Fruit fly (Drosophila melanogaster) whole organism, embryonic: ENCODE data around the gene Usp8.

Experiments
- CG10147 ChIP-seq: fragments of 200-800 bp; sonication (Bioruptor generic); optimal IDR thresholded peaks from 2 replicates; lab custom pipeline; 2019; ENCODE audit warnings: missing biosample characterization, mild to moderate bottlenecking, missing genetic modification characterization, moderate library complexity
- CG10979 ChIP-seq: fragments of 200-800 bp; sonication (Bioruptor generic); optimal IDR thresholded peaks from 2 replicates; lab custom pipeline; 2018; ENCODE audit warnings: missing biosample characterization, mild to moderate bottlenecking, missing genetic modification characterization, moderate library complexity
- CG11093 ChIP-seq: fragments of 200-800 bp; sonication (Bioruptor generic); IDR thresholded peaks from 3 replicates; pipeline ENCODE4 v1.3.6; 2022; ENCODE audit warnings: missing biosample characterization, missing genetic modification characterization
- CG1233 ChIP-seq: fragments of 200-800 bp; sonication (Bioruptor generic); optimal IDR thresholded peaks from 4 replicates; lab custom pipeline; 2018; ENCODE audit warnings: missing biosample characterization, mild to moderate bottlenecking, missing genetic modification characterization
- CG12769 ChIP-seq: fragments of 200-800 bp; sonication (Bioruptor generic); optimal IDR thresholded peaks from 2 replicates; lab custom pipeline; 2019; ENCODE audit warnings: missing biosample characterization, mild to moderate bottlenecking, missing genetic modification characterization, moderate library complexity
- CG13624 ChIP-seq: fragments of 200-800 bp; sonication (Bioruptor generic); optimal IDR thresholded peaks from 2 replicates; lab custom pipeline; 2016; ENCODE audit warnings: missing biosample characterization, missing genetic modification characterization
- CG13775 ChIP-seq: fragments of 200-800 bp; sonication (Bioruptor generic); optimal IDR thresholded peaks from 3 replicates; lab custom pipeline; 2017; ENCODE audit warnings: missing biosample characterization, mild to moderate bottlenecking, missing genetic modification characterization
- CG15011 ChIP-seq: fragments of 200-800 bp; sonication (Bioruptor generic); optimal IDR thresholded peaks from 3 replicates; lab custom pipeline; 2018; ENCODE audit warnings: missing biosample characterization, mild to moderate bottlenecking, missing genetic modification characterization
- CG15269 ChIP-seq: fragments of 200-800 bp; sonication (Bioruptor generic); optimal IDR thresholded peaks from 2 replicates; lab custom pipeline; 2018; ENCODE audit warnings: missing biosample characterization, mild to moderate bottlenecking, missing genetic modification characterization, moderate library complexity
- CG15479 ChIP-seq: fragments of 200-800 bp; sonication (Bioruptor generic); optimal IDR thresholded peaks from 3 replicates; lab custom pipeline; 2019; ENCODE audit warnings: missing biosample characterization, mild to moderate bottlenecking, missing genetic modification characterization, moderate library complexity
- CG2120 ChIP-seq: fragments of 200-800 bp; sonication (Bioruptor generic); optimal IDR thresholded peaks from 3 replicates; lab custom pipeline; 2016; ENCODE audit warnings: missing biosample characterization, missing genetic modification characterization
- CG2678 ChIP-seq: fragments of 200-800 bp; sonication (Bioruptor generic); optimal IDR thresholded peaks from 3 replicates; lab custom pipeline; 2019; ENCODE audit warnings: missing biosample characterization, mild to moderate bottlenecking, missing genetic modification characterization, moderate library complexity
- CG31441 ChIP-seq: fragments of 200-800 bp; sonication (Bioruptor generic); IDR thresholded peaks from 2 replicates; pipeline ENCODE4 v1.3.6; 2022; ENCODE audit warnings: missing biosample characterization, missing genetic modification characterization
- CG3163 ChIP-seq: fragments of 200-800 bp; sonication (Bioruptor generic); optimal IDR thresholded peaks from 3 replicates; lab custom pipeline; 2016; ENCODE audit warnings: missing biosample characterization, missing genetic modification characterization
- CG4424 ChIP-seq: fragments of 200-800 bp; sonication (Bioruptor generic); optimal IDR thresholded peaks from 3 replicates; lab custom pipeline; 2016; ENCODE audit warnings: missing biosample characterization, missing genetic modification characterization
- CG4617 ChIP-seq: fragments of 200-800 bp; sonication (Bioruptor generic); optimal IDR thresholded peaks from 3 replicates; lab custom pipeline; 2016; ENCODE audit warnings: missing biosample characterization, missing genetic modification characterization, borderline replicate concordance
- CG6654 ChIP-seq: fragments of 200-800 bp; sonication (Bioruptor generic); optimal IDR thresholded peaks from 2 replicates; lab custom pipeline; 2017; ENCODE audit warnings: missing biosample characterization, mild to moderate bottlenecking, missing genetic modification characterization
- CG7745 ChIP-seq: fragments of 200-800 bp; sonication (Bioruptor generic); optimal IDR thresholded peaks from 2 replicates; lab custom pipeline; 2018; ENCODE audit warnings: missing biosample characterization, mild to moderate bottlenecking, missing genetic modification characterization, moderate library complexity
- CG8089 ChIP-seq: fragments of 200-800 bp; sonication (Bioruptor generic); optimal IDR thresholded peaks from 3 replicates; lab custom pipeline; 2016; ENCODE audit warnings: missing biosample characterization, missing genetic modification characterization
- CG8290 ChIP-seq, 3 experiments: fragments of 200-800 bp; sonication (Bioruptor generic); optimal IDR thresholded peaks; 2 replicates each; lab custom pipeline; 2016 to 2019; ENCODE audit warnings: missing biosample characterization in 3 of 3, missing genetic modification characterization in 3 of 3, mild to moderate bottlenecking in 2 of 3, moderate library complexity in 1 of 3
- CG9609 ChIP-seq: fragments of 200-800 bp; sonication (Bioruptor generic); optimal IDR thresholded peaks from 3 replicates; lab custom pipeline; 2016; ENCODE audit warnings: missing biosample characterization, missing genetic modification characterization
- CG9797 ChIP-seq: fragments of 200-800 bp; sonication (Bioruptor generic); optimal IDR thresholded peaks from 3 replicates; lab custom pipeline; 2018; ENCODE audit warnings: missing biosample characterization, mild to moderate bottlenecking, missing genetic modification characterization
- D19A ChIP-seq: fragments of 200-800 bp; optimal IDR thresholded peaks from 3 replicates; lab custom pipeline; 2019; ENCODE audit warnings: missing biosample characterization, mild to moderate bottlenecking, missing genetic modification characterization, moderate library complexity
- Gsc ChIP-seq: fragments of 200-800 bp; sonication (Bioruptor generic); IDR thresholded peaks from 2 replicates; pipeline ENCODE4 v1.3.6; 2022; ENCODE audit warnings: missing biosample characterization, missing genetic modification characterization
- Jarid2 ChIP-seq: fragments of 200-800 bp; sonication (Bioruptor generic); optimal IDR thresholded peaks from 3 replicates; lab custom pipeline; 2017; ENCODE audit warnings: mild to moderate bottlenecking, missing biosample characterization, missing genetic modification reagents, missing genetic modification characterization
- Kr ChIP-seq: fragments of 200-800 bp; sonication (Bioruptor generic); optimal IDR thresholded peaks from 2 replicates; lab custom pipeline; 2017; ENCODE audit warnings: missing biosample characterization, mild to moderate bottlenecking, missing genetic modification characterization
- MESR4 ChIP-seq: fragments of 200-800 bp; sonication (Bioruptor generic); optimal IDR thresholded peaks from 2 replicates; lab custom pipeline; 2018; ENCODE audit warnings: missing biosample characterization, mild to moderate bottlenecking, missing genetic modification characterization, moderate library complexity
- TFAM ChIP-seq: fragments of 200-800 bp; sonication (Bioruptor generic); optimal IDR thresholded peaks from 2 replicates; lab custom pipeline; 2017; ENCODE audit warnings: missing biosample characterization, missing genetic modification characterization, inconsistent platforms
- Tbp ChIP-seq: fragments of >200 bp; optimal IDR thresholded peaks from 2 replicates; lab custom pipeline; 2018; ENCODE audit warnings: missing biosample characterization, missing genetic modification characterization
- Xrp1 ChIP-seq: fragments of 200-800 bp; sonication (Bioruptor generic); IDR thresholded peaks from 2 replicates; pipeline ENCODE4 v1.3.6; 2022; ENCODE audit warnings: missing biosample characterization, missing genetic modification characterization
- az2 ChIP-seq: fragments of 200-800 bp; sonication (Bioruptor generic); optimal IDR thresholded peaks from 3 replicates; lab custom pipeline; 2016; ENCODE audit warnings: missing biosample characterization, missing genetic modification characterization
- btn ChIP-seq: fragments of 200-800 bp; sonication (Bioruptor generic); optimal IDR thresholded peaks from 2 replicates; lab custom pipeline; 2016; ENCODE audit warnings: missing biosample characterization, missing genetic modification characterization
- chm ChIP-seq: fragments of 200-800 bp; sonication (Bioruptor generic); IDR thresholded peaks from 2 replicates; pipeline ENCODE4 v1.3.6; 2022; ENCODE audit warnings: missing biosample characterization, missing genetic modification characterization
- crp ChIP-seq, 2 experiments: fragments of 200-800 bp; sonication (Bioruptor generic); optimal IDR thresholded peaks; 2 replicates in 1 of 2; 3 replicates in 1 of 2; lab custom pipeline; 2017; ENCODE audit warnings: missing biosample characterization in 2 of 2, missing genetic modification characterization in 2 of 2, mild to moderate bottlenecking in 1 of 2, moderate library complexity in 1 of 2
- exex ChIP-seq: fragments of 200-800 bp; sonication (Bioruptor generic); optimal IDR thresholded peaks from 4 replicates; lab custom pipeline; 2018; ENCODE audit warnings: missing biosample characterization, mild to moderate bottlenecking, missing genetic modification characterization, moderate library complexity
- fd3F ChIP-seq: fragments of 200-800 bp; sonication (Bioruptor generic); optimal IDR thresholded peaks from 2 replicates; lab custom pipeline; 2018; ENCODE audit warnings: missing biosample characterization, mild to moderate bottlenecking, missing genetic modification characterization, moderate library complexity
- fd96Cb ChIP-seq: fragments of 200-800 bp; sonication (Bioruptor generic); optimal IDR thresholded peaks from 2 replicates; lab custom pipeline; 2018; ENCODE audit warnings: missing biosample characterization, mild to moderate bottlenecking, missing genetic modification characterization, moderate library complexity
- fu2 ChIP-seq: fragments of 200-800 bp; sonication (Bioruptor generic); optimal IDR thresholded peaks from 2 replicates; lab custom pipeline; 2016; ENCODE audit warnings: missing biosample characterization, missing genetic modification characterization
- gsb ChIP-seq: fragments of 200-800 bp; sonication (Bioruptor generic); IDR thresholded peaks from 2 replicates; pipeline ENCODE4 v1.3.6; 2022; ENCODE audit warnings: missing biosample characterization, missing genetic modification characterization
- ham ChIP-seq: fragments of 200-800 bp; sonication (Bioruptor generic); IDR thresholded peaks from 2 replicates; pipeline ENCODE4 v1.3.6; 2022; ENCODE audit warnings: missing biosample characterization, missing genetic modification characterization
- hb ChIP-seq: fragments of 200-800 bp; sonication (Bioruptor generic); IDR thresholded peaks from 3 replicates; pipeline ENCODE4 v1.3.6; 2022; ENCODE audit warnings: missing biosample characterization, missing genetic modification characterization; ENCODE audit not compliant: partially characterized antibody
- hth ChIP-seq: fragments of >200 bp; optimal IDR thresholded peaks from 2 replicates; lab custom pipeline; 2017; ENCODE audit warnings: inconsistent platforms
- mam ChIP-seq: fragments of 200-800 bp; sonication (Bioruptor generic); optimal IDR thresholded peaks from 3 replicates; lab custom pipeline; 2016; ENCODE audit warnings: missing biosample characterization, missing genetic modification characterization
- pita ChIP-seq: fragments of 200-800 bp; sonication (Bioruptor generic); optimal IDR thresholded peaks from 2 replicates; lab custom pipeline; 2017; ENCODE audit warnings: missing biosample characterization, mild to moderate bottlenecking, missing genetic modification characterization
- psq ChIP-seq: fragments of 200-800 bp; sonication (Bioruptor generic); optimal IDR thresholded peaks from 2 replicates; lab custom pipeline; 2017; ENCODE audit warnings: missing biosample characterization, missing genetic modification characterization
- schlank ChIP-seq: fragments of 200-800 bp; sonication (Bioruptor generic); optimal IDR thresholded peaks from 2 replicates; lab custom pipeline; 2018; ENCODE audit warnings: missing biosample characterization, mild to moderate bottlenecking, missing genetic modification characterization
- tgo ChIP-seq: fragments of 200-800 bp; sonication (Bioruptor generic); IDR thresholded peaks from 3 replicates; pipeline ENCODE4 v1.3.6; 2022; ENCODE audit warnings: missing biosample characterization, missing genetic modification characterization
- tx ChIP-seq: fragments of 200-800 bp; sonication (Bioruptor generic); optimal IDR thresholded peaks from 2 replicates; lab custom pipeline; 2016; ENCODE audit warnings: missing biosample characterization, missing genetic modification characterization
- unc-4 ChIP-seq: fragments of 200-800 bp; sonication (Bioruptor generic); IDR thresholded peaks from 2 replicates; pipeline ENCODE4 v1.3.6; 2022; ENCODE audit warnings: missing biosample characterization, missing genetic modification characterization; ENCODE audit not compliant: partially characterized antibody

The Usp8 gene

dm6 chr3R:21186606-21187393 lies 52.7 kb downstream of the Usp8 start (continued):
- TF ChIP-seq CG13775 (GFP tag; lab: Kevin White, UChicago) (peak; percentile 58), CG31441 (GFP tag; lab: Robert Waterston, UW) (0 out of 2 replicates have a peak, but pooled peaks have one; percentile 27), chm (GFP tag; lab: Robert Waterston, UW) (no peak), pita (no peak), gsb (GFP tag; lab: Robert Waterston, UW) (no peak), Gsc (no peak), hb (GFP tag; lab: Robert Waterston, UW) (no peak), crp (GFP tag; optimal IDR thresholded peaks at IDR 0.05; lab: Kevin White, UChicago) (no peak), CG1233 (GFP tag; lab: Kevin White, UChicago) (no peak), CG2120 (peak; percentile 52), schlank (tag; lab: Kevin White, UChicago) (no peak), tgo (peak; percentile 16; the same call in 2 of the 3 replicates), CG15479 (GFP tag; lab: Kevin White, UChicago) (no peak), Kr (GFP tag; lab: Kevin White, UChicago) (no peak), CG9609 (GFP tag; lab: Kevin White, UChicago) (no peak), ham (GFP tag; lab: Robert Waterston, UW) (no peak), MESR4 (GFP tag; lab: Kevin White, UChicago) (no peak), CG6654 (peak; percentile 36), CG12769 (tag; lab: Kevin White, UChicago) (no peak), mam (GFP tag; lab: Kevin White, UChicago) (peak; percentile 0), exex (no peak), fu2 (GFP tag; lab: Kevin White, UChicago) (no peak), tx (GFP tag; lab: Kevin White, UChicago) (no peak), hth (lab: Kevin White, UChicago) (no peak), fd3F (GFP tag; lab: Kevin White, UChicago) (no peak), CG15269 (tag; lab: Kevin White, UChicago) (peak; percentile 27), CG4617 (GFP tag; lab: Kevin White, UChicago) (no peak), az2 (peak; percentile 43), CG7745 (no peak), psq (GFP tag; lab: Kevin White, UChicago) (no peak), CG10979 (peak; percentile 44), unc-4 (GFP tag; lab: Robert Waterston, UW) (no peak), CG9797 (GFP tag; lab: Kevin White, UChicago) (no peak), fd96Cb (tag; lab: Kevin White, UChicago) (peak; percentile 7), btn (GFP tag; lab: Kevin White, UChicago) (no peak), D19A (tag; lab: Kevin White, UChicago) (no peak), CG3163 (GFP tag; lab: Kevin White, UChicago) (no peak), Tbp (GFP tag; lab: Kevin White, UChicago) (peak; percentile 89), Xrp1 (GFP tag; lab: Robert Waterston, UW) (no peak; the same call in 1 of the 2 replicates), TFAM (GFP tag; lab: Kevin White, UChicago) (no peak), Jarid2 (GFP tag; lab: Kevin White, UChicago) (no peak), CG8290 (GFP tag; optimal IDR thresholded peaks at IDR 0.05; lab: Kevin White, UChicago) (no peak), CG8290 (tag; optimal IDR thresholded peaks at IDR 0.05; lab: Kevin White, UChicago) (no peak), CG15011 (GFP tag; lab: Kevin White, UChicago) (peak; percentile 50), CG13624 (GFP tag; lab: Kevin White, UChicago) (no peak), CG2678 (tag; lab: Kevin White, UChicago) (peak; percentile 67), CG8089 (GFP tag; lab: Kevin White, UChicago) (no peak), CG4424 (GFP tag; lab: Kevin White, UChicago) (peak; percentile 39), CG11093 (no peak), CG10147 (GFP tag; lab: Kevin White, UChicago) (peak; percentile 22)
